Fruit fly (Drosophila melanogaster): ENCODE results near the gene SMC6.

SMC6 gene

DNA sequence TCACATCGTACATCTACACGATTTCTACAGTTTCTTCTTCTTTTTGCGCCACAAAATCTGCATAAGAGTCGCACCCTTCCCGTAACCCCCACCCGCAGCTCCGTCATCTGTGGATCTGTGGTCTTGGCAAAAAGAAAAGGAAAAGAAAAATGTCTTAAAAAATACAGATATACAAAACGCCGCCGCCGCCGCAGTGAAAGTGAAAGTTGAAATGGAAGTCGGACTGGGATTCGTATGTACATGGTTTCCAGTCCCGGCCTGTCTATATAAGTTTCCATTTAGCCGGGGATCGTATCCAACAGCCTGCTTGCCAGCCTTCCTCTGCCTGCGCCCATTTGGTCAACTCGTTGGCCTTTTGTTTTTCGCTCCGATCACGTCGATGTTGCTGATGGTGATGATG, 22.8 kb upstream of the SMC6 start:
- no peak for TF ChIP-seq CG17806 (tag; optimal IDR thresholded peaks at IDR 0.05)
- TF ChIP-seq CG14655 (GFP tag; optimal IDR thresholded peaks at IDR 0.05), result no peak
- no peak for TF ChIP-seq D1 (tag; optimal IDR thresholded peaks at IDR 0.05)
- TF ChIP-seq Snoo (tag; optimal IDR thresholded peaks at IDR 0.05), result no peak
- no peak for TF ChIP-seq CG8301 (tag; optimal IDR thresholded peaks at IDR 0.05)
- TF ChIP-seq CG8159 (tag; optimal IDR thresholded peaks at IDR 0.05), result no peak
- TF ChIP-seq CG13204 (GFP tag; optimal IDR thresholded peaks at IDR 0.05), result no peak
- TF ChIP-seq Pif1B (GFP tag; optimal IDR thresholded peaks at IDR 0.05), result no peak
- no peak for TF ChIP-seq Pif1A (GFP tag; optimal IDR thresholded peaks at IDR 0.05)
- no peak for TF ChIP-seq gl (tag; optimal IDR thresholded peaks at IDR 0.05)
- TF ChIP-seq CG4496 (GFP tag; IDR thresholded peaks at IDR 0.05), result no peak
- TF ChIP-seq CG9948 (tag; optimal IDR thresholded peaks at IDR 0.05), result no peak

DNA sequence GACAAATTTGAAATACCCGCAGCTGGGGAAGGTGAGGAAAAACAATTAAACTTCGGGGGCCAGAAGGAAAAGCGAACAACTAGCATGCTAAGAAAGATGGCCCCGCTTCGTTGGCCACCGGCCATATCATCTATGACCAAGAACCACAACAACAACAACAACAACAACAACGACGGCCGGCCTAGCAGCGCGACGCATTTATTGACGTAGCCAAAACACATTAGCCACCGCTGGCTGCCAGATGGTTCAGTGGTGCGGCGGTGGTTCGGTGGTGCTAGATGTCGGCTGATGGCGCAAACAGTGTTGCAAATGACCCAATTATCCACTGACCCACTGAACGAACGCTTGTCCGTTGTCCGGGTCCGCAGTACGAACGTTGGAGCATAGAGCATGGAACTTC, 20.4 kb upstream of the SMC6 start:
- no peak for TF ChIP-seq Ets98B (GFP tag; IDR thresholded peaks at IDR 0.05)
- TF ChIP-seq Pif1A (GFP tag; optimal IDR thresholded peaks at IDR 0.05), result no peak
- TF ChIP-seq Pif1B (GFP tag; optimal IDR thresholded peaks at IDR 0.05), result no peak
- no peak for TF ChIP-seq CG9948 (tag; optimal IDR thresholded peaks at IDR 0.05)
- no peak for TF ChIP-seq D1 (tag; optimal IDR thresholded peaks at IDR 0.05)
- TF ChIP-seq CG17806 (tag; optimal IDR thresholded peaks at IDR 0.05), result no peak
- no peak for TF ChIP-seq gl (tag; optimal IDR thresholded peaks at IDR 0.05)
- TF ChIP-seq fd96Ca (GFP tag; IDR thresholded peaks at IDR 0.05), result no peak
- no peak for TF ChIP-seq CG13204 (GFP tag; optimal IDR thresholded peaks at IDR 0.05)
- no peak for TF ChIP-seq CG15710 (tag; optimal IDR thresholded peaks at IDR 0.05)
- no peak for TF ChIP-seq CG4496 (GFP tag; IDR thresholded peaks at IDR 0.05)
- no peak for TF ChIP-seq CG34367 (tag; optimal IDR thresholded peaks at IDR 0.05)
- no peak for TF ChIP-seq Snoo (tag; optimal IDR thresholded peaks at IDR 0.05)
- no peak for TF ChIP-seq EcR (GFP tag; optimal IDR thresholded peaks at IDR 0.05)

DNA sequence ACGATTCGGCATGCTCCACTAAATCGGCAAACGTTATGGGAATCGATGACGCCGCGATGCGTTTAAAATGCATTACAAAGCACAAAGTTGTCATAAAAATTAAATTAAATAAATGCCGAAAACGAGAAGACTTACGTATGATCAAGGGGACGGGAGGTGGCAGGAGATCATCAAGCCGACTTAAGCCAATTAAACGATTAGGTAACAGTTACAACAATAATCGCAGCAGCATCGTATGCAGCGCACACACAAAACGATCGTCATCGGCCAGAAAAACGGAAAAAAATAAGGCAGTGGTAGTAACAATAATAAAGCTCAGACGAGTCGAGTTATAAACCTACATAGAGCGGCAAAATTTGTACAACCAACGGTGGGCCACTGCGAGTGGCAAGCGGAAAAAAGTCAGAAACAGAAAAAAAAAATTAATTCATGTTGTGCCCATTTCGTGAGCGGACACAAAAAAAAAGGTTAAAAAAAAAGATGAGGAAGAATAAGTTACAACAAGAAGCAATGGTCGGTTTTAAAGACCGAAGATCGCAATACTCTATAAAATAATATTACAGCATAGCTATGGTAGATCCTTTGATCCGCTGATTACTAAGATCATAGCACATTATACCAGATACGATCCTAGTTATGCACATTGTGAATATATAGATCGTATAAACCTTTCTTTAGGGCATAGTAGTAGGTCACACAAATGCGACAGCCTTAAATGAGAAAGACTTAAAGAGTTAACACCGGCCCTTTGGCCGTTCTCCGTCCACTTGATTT, 13.3 kb upstream of the SMC6 start:
- TF ChIP-seq fd96Ca (GFP tag; IDR thresholded peaks at IDR 0.05) (peak; percentile 34; the same call in 1 of the 3 replicates), CG34367 (tag; optimal IDR thresholded peaks at IDR 0.05) (peak; percentile 43), EcR (GFP tag; optimal IDR thresholded peaks at IDR 0.05) (no peak), CG8301 (tag; optimal IDR thresholded peaks at IDR 0.05) (peak; percentile 3), CG12605 (GFP tag; IDR thresholded peaks at IDR 0.05) (peak; percentile 39; the same call in 1 of the 2 replicates), Pif1B (GFP tag; optimal IDR thresholded peaks at IDR 0.05) (peak; percentile 38), CG13204 (GFP tag; optimal IDR thresholded peaks at IDR 0.05) (no peak), CG15710 (tag; optimal IDR thresholded peaks at IDR 0.05) (peak; percentile 33), D1 (tag; optimal IDR thresholded peaks at IDR 0.05) (no peak), CG4496 (GFP tag; IDR thresholded peaks at IDR 0.05) (peak; percentile 9; the same call in 1 of the 3 replicates), CG8159 (tag; optimal IDR thresholded peaks at IDR 0.05) (peak; percentile 40), Snoo (tag; optimal IDR thresholded peaks at IDR 0.05) (peak; percentile 57), rn (GFP tag; IDR thresholded peaks at IDR 0.05) (no peak), CG14655 (GFP tag; optimal IDR thresholded peaks at IDR 0.05) (peak; percentile 21), Pif1A (GFP tag; optimal IDR thresholded peaks at IDR 0.05) (peak; percentile 47), CG17806 (tag; optimal IDR thresholded peaks at IDR 0.05) (peak; percentile 24), CG9948 (tag; optimal IDR thresholded peaks at IDR 0.05) (peak; percentile 8)

DNA sequence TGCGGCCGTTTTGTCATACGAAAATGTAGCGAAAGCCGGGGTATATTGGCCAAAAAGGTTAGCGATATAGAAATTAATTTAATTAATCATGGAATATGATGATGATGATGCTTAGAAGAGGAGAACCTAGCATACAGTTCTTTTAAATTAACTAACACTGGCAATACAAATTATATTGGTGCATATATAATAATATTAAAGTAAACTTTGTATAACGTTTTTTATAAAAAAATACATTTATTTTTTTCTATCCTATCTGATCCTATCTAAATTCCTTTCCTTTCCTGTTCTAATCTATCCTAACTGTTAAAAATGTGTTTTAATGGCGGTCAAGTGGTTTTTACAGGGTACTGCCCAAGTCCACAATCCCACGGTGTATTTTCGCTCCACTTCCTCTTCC, 12.7 kb upstream of the SMC6 start:
- TF ChIP-seq Pif1B (GFP tag; optimal IDR thresholded peaks at IDR 0.05), result no peak
- no peak for TF ChIP-seq CG32121 (GFP tag; IDR thresholded peaks at IDR 0.05)
- TF ChIP-seq CG4496 (GFP tag; IDR thresholded peaks at IDR 0.05), result no peak
- no peak for TF ChIP-seq CG15710 (tag; optimal IDR thresholded peaks at IDR 0.05)
- no peak for TF ChIP-seq gl (tag; optimal IDR thresholded peaks at IDR 0.05)
- no peak for TF ChIP-seq CG9948 (tag; optimal IDR thresholded peaks at IDR 0.05)
- TF ChIP-seq D1 (tag; optimal IDR thresholded peaks at IDR 0.05), result no peak
- no peak for TF ChIP-seq CG10348 (GFP tag; IDR thresholded peaks at IDR 0.05)
- TF ChIP-seq Snoo (tag; optimal IDR thresholded peaks at IDR 0.05), result peak; percentile 43
- TF ChIP-seq Ets98B (GFP tag; IDR thresholded peaks at IDR 0.05), result no peak
- no peak for TF ChIP-seq CG13204 (GFP tag; optimal IDR thresholded peaks at IDR 0.05)
- TF ChIP-seq CG8159 (tag; optimal IDR thresholded peaks at IDR 0.05), result peak; percentile 5
- no peak for TF ChIP-seq CG14655 (GFP tag; optimal IDR thresholded peaks at IDR 0.05)
- TF ChIP-seq EcR (GFP tag; optimal IDR thresholded peaks at IDR 0.05), result no peak

DNA sequence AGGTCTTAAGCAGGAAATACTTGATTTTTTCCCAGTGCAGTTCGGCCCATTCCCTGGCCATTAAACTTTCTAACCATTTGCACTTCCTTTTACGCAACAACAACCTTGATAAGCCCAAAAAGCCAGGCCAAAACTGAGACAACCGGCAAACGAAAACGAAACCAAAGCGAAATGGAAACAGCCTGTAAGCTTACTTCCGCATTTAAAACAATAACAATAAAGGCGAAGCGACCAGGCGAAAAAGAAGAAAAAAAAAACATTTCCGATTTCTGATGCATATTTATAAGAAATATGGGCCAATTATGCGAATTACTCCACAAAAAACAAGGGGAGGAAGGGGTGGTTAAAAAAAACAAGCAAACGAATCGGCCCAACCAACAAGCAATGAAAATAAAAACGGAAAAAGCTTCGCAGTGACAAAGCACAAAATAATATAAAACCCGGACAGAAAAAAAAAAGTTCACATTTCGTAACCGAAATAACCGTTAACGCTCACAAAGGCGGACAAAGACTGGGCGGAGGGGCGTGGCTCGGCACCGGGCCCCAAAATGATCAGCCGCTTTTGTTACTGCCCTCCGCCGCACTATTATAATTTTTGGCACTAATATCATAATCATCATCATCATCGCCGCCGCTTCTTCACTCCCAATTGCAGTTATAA, 12.1 kb upstream of the SMC6 start:
- TF ChIP-seq CG12605 (GFP tag; IDR thresholded peaks at IDR 0.05) (no peak), CG13204 (GFP tag; optimal IDR thresholded peaks at IDR 0.05) (no peak), rn (GFP tag; IDR thresholded peaks at IDR 0.05) (no peak), Pif1B (GFP tag; optimal IDR thresholded peaks at IDR 0.05) (no peak), CG17806 (tag; optimal IDR thresholded peaks at IDR 0.05) (no peak), CG4496 (GFP tag; IDR thresholded peaks at IDR 0.05) (no peak), Pif1A (GFP tag; optimal IDR thresholded peaks at IDR 0.05) (no peak), gl (tag; optimal IDR thresholded peaks at IDR 0.05) (no peak), CG14655 (GFP tag; optimal IDR thresholded peaks at IDR 0.05) (no peak), CG15710 (tag; optimal IDR thresholded peaks at IDR 0.05) (no peak), D1 (tag; optimal IDR thresholded peaks at IDR 0.05) (no peak), CG34367 (tag; optimal IDR thresholded peaks at IDR 0.05) (no peak), EcR (GFP tag; optimal IDR thresholded peaks at IDR 0.05) (no peak), CG8301 (tag; optimal IDR thresholded peaks at IDR 0.05) (no peak), Ets98B (GFP tag; IDR thresholded peaks at IDR 0.05) (no peak)

All from whole organism, pupa.